Worm (Caenorhabditis elegans) whole organism, L4 larva: Measurements from ENCODE around the gene sax-2.

Experiments used
- aly-2 ChIP-seq: sonication (generic microtip); optimal IDR thresholded peaks from 2 replicates; lab custom pipeline; 2018; ENCODE audit warnings: missing biosample characterization, missing genetic modification characterization
- duxl-1 ChIP-seq: sonication (generic microtip); optimal IDR thresholded peaks from 2 replicates; lab custom pipeline; 2016; ENCODE audit warnings: mild to moderate bottlenecking, missing genetic modification characterization, moderate library complexity, missing compliant biosample characterization; ENCODE audit not compliant: poor library complexity
- jun-1 ChIP-seq: fragments of 150-350 bp; optimal IDR thresholded peaks from 2 replicates; lab custom pipeline; 2014; ENCODE audit warnings: missing biosample characterization, missing genetic modification reagents, missing genetic modification characterization
- lsy-2 ChIP-seq, 2 experiments: fragments of 150-350 bp in 1 of 2; sonication (generic microtip) in 1 of 2; optimal IDR thresholded peaks; 2 replicates each; lab custom pipeline; 2014 to 2017; ENCODE audit warnings: missing biosample characterization in 2 of 2, missing genetic modification characterization in 2 of 2
- mdl-1 ChIP-seq, 2 experiments: fragments of 150-350 bp in 1 of 2; sonication (generic microtip) in 1 of 2; optimal IDR thresholded peaks; 2 replicates each; lab custom pipeline; 2014 to 2017; ENCODE audit warnings: missing biosample characterization in 2 of 2, missing genetic modification characterization in 2 of 2
- nhr-237 ChIP-seq: sonication (generic microtip); optimal IDR thresholded peaks from 2 replicates; lab custom pipeline; 2017; ENCODE audit warnings: missing biosample characterization, missing genetic modification characterization
- nhr-76 ChIP-seq: fragments of 150-350 bp; optimal IDR thresholded peaks from 2 replicates; lab custom pipeline; 2014; ENCODE audit warnings: missing biosample characterization, missing genetic modification characterization
- pqm-1 ChIP-seq: sonication (generic microtip); optimal IDR thresholded peaks from 2 replicates; lab custom pipeline; 2017; ENCODE audit warnings: missing biosample characterization, missing genetic modification characterization
- set-16 ChIP-seq: fragments of 200-800 bp; sonication (Bioruptor generic); IDR thresholded peaks from 2 replicates; pipeline ENCODE4 v1.3.6; 2022; ENCODE audit warnings: missing genetic modification reagents, missing genetic modification characterization, missing compliant biosample characterization
- zag-1 ChIP-seq: fragments of 150-350 bp; optimal IDR thresholded peaks from 2 replicates; lab custom pipeline; 2014; ENCODE audit warnings: missing biosample characterization, missing genetic modification characterization

- TF ChIP-seq aly-2 (tag; lab: Kevin White, UChicago), result no peak
- no peak for TF ChIP-seq pqm-1 (tag; lab: Kevin White, UChicago)
- no peak for TF ChIP-seq duxl-1
- no peak for TF ChIP-seq zag-1 (tag; lab: Kevin White, UChicago)
- TF ChIP-seq lsy-2 (tag; optimal IDR thresholded peaks at IDR 0.05; lab: Kevin White, UChicago), result no peak
- TF ChIP-seq nhr-237 (tag; lab: Kevin White, UChicago), result no peak
- TF ChIP-seq jun-1, result no peak
- TF ChIP-seq set-16, result no peak
- no peak for TF ChIP-seq mdl-1 (tag; optimal IDR thresholded peaks at IDR 0.05; lab: Kevin White, UChicago)
- no peak for TF ChIP-seq nhr-76 (tag; lab: Kevin White, UChicago)
Measured at ce11 chrIII:5158674-5159073, 49.2 kb downstream of the sax-2 start, which contains the start of gene oxy-4.
